Fruit fly (Drosophila melanogaster) whole organism, embryonic: ENCODE data around the gene CG11970.

Experiments used
- B-H1 ChIP-seq: fragments of 200-800 bp; sonication (Bioruptor generic); IDR thresholded peaks from 3 replicates; pipeline ENCODE4 v1.3.6; 2022; ENCODE audit warnings: missing biosample characterization, missing genetic modification characterization
- Bdp1 ChIP-seq: fragments of 200-800 bp; sonication (Bioruptor generic); optimal IDR thresholded peaks from 3 replicates; lab custom pipeline; 2016; ENCODE audit warnings: missing biosample characterization, missing genetic modification characterization
- BtbVII ChIP-seq: fragments of 200-800 bp; sonication (Bioruptor generic); optimal IDR thresholded peaks from 3 replicates; lab custom pipeline; 2017; ENCODE audit warnings: missing biosample characterization, mild to moderate bottlenecking, missing genetic modification characterization
- CG10366 ChIP-seq: fragments of 200-800 bp; sonication (Bioruptor generic); IDR thresholded peaks from 2 replicates; pipeline ENCODE4 v1.3.6; 2022; ENCODE audit warnings: missing biosample characterization, missing genetic modification characterization
- CG11504 ChIP-seq: fragments of 200-800 bp; sonication (Bioruptor generic); optimal IDR thresholded peaks from 3 replicates; lab custom pipeline; 2019; ENCODE audit warnings: missing biosample characterization, mild to moderate bottlenecking, missing genetic modification characterization, moderate library complexity
- CG13894 ChIP-seq: fragments of 200-800 bp; sonication (Bioruptor generic); optimal IDR thresholded peaks from 3 replicates; lab custom pipeline; 2018; ENCODE audit warnings: missing biosample characterization, mild to moderate bottlenecking, missing genetic modification characterization, moderate library complexity
- CG15601 ChIP-seq: fragments of 200-800 bp; sonication (Bioruptor generic); optimal IDR thresholded peaks from 3 replicates; lab custom pipeline; 2019; ENCODE audit warnings: missing biosample characterization, mild to moderate bottlenecking, missing genetic modification characterization, moderate library complexity
- CG18262 ChIP-seq: fragments of 200-800 bp; optimal IDR thresholded peaks from 3 replicates; lab custom pipeline; 2019; ENCODE audit warnings: missing biosample characterization, mild to moderate bottlenecking, missing genetic modification characterization, moderate library complexity
- CG18476 ChIP-seq: fragments of 200-800 bp; sonication (Bioruptor generic); optimal IDR thresholded peaks from 2 replicates; lab custom pipeline; 2016; ENCODE audit warnings: missing biosample characterization, mild to moderate bottlenecking, missing genetic modification characterization
- CG2116 ChIP-seq: fragments of 200-800 bp; sonication (Bioruptor generic); optimal IDR thresholded peaks from 3 replicates; lab custom pipeline; 2018; ENCODE audit warnings: missing biosample characterization, mild to moderate bottlenecking, missing genetic modification characterization
- CG2202 ChIP-seq: fragments of 200-800 bp; sonication (Bioruptor generic); optimal IDR thresholded peaks from 2 replicates; lab custom pipeline; 2018; ENCODE audit warnings: missing biosample characterization, mild to moderate bottlenecking, missing genetic modification characterization
- CG33557 ChIP-seq: fragments of 200-800 bp; sonication (Bioruptor generic); optimal IDR thresholded peaks from 2 replicates; lab custom pipeline; 2019; ENCODE audit warnings: missing biosample characterization, mild to moderate bottlenecking, missing genetic modification characterization, moderate library complexity
- CG3407 ChIP-seq: fragments of 200-800 bp; sonication (Bioruptor generic); optimal IDR thresholded peaks from 2 replicates; lab custom pipeline; 2018; ENCODE audit warnings: missing biosample characterization, mild to moderate bottlenecking, missing genetic modification characterization
- CG3838 ChIP-seq: fragments of 200-800 bp; sonication (Bioruptor generic); optimal IDR thresholded peaks from 3 replicates; lab custom pipeline; 2016; ENCODE audit warnings: missing biosample characterization, missing genetic modification characterization
- CG4424 ChIP-seq: fragments of 200-800 bp; sonication (Bioruptor generic); optimal IDR thresholded peaks from 3 replicates; lab custom pipeline; 2016; ENCODE audit warnings: missing biosample characterization, missing genetic modification characterization
- CG5180 ChIP-seq: fragments of 200-800 bp; sonication (Bioruptor generic); optimal IDR thresholded peaks from 3 replicates; lab custom pipeline; 2017; ENCODE audit warnings: missing biosample characterization, missing genetic modification characterization, mild to moderate bottlenecking, moderate library complexity, missing genetic modification reagents
- CG7271 ChIP-seq: fragments of 200-800 bp; sonication (Bioruptor generic); optimal IDR thresholded peaks from 2 replicates; lab custom pipeline; 2018; ENCODE audit warnings: missing biosample characterization, mild to moderate bottlenecking, missing genetic modification characterization, moderate library complexity
- CG7928 ChIP-seq: fragments of 200-800 bp; sonication (Bioruptor generic); optimal IDR thresholded peaks from 2 replicates; lab custom pipeline; 2017; ENCODE audit warnings: missing biosample characterization, mild to moderate bottlenecking, missing genetic modification characterization
- CG8089 ChIP-seq: fragments of 200-800 bp; sonication (Bioruptor generic); optimal IDR thresholded peaks from 3 replicates; lab custom pipeline; 2016; ENCODE audit warnings: missing biosample characterization, missing genetic modification characterization
- CG8359 ChIP-seq: fragments of 200-800 bp; sonication (Bioruptor generic); optimal IDR thresholded peaks from 2 replicates; lab custom pipeline; 2017; ENCODE audit warnings: missing biosample characterization, mild to moderate bottlenecking, missing genetic modification characterization, borderline replicate concordance
- CG9727 ChIP-seq: fragments of 200-800 bp; sonication (Bioruptor generic); optimal IDR thresholded peaks from 3 replicates; lab custom pipeline; 2017; ENCODE audit warnings: missing biosample characterization, mild to moderate bottlenecking, missing genetic modification characterization
- CrebB ChIP-seq: fragments of 200-800 bp; sonication (Bioruptor generic); optimal IDR thresholded peaks from 3 replicates; lab custom pipeline; 2018; ENCODE audit warnings: missing biosample characterization, mild to moderate bottlenecking, missing genetic modification characterization
- Dip3 ChIP-seq: fragments of 200-800 bp; sonication (Bioruptor generic); optimal IDR thresholded peaks from 3 replicates; lab custom pipeline; 2016; ENCODE audit warnings: missing biosample characterization, missing genetic modification characterization
- Doc3 ChIP-seq: fragments of 200-800 bp; sonication (Bioruptor generic); IDR thresholded peaks from 3 replicates; pipeline ENCODE4 v1.3.6; 2022; ENCODE audit warnings: missing biosample characterization, missing genetic modification characterization; ENCODE audit not compliant: partially characterized antibody
- HLH3B ChIP-seq: fragments of 200-800 bp; sonication (Bioruptor generic); IDR thresholded peaks from 2 replicates; pipeline ENCODE4 v1.3.6; 2022; ENCODE audit warnings: missing biosample characterization, missing genetic modification characterization
- HLH4C ChIP-seq: fragments of 200-800 bp; sonication (Bioruptor generic); IDR thresholded peaks from 3 replicates; pipeline ENCODE4 v1.3.6; 2022; ENCODE audit warnings: missing biosample characterization, missing genetic modification characterization; ENCODE audit not compliant: partially characterized antibody
- Hand ChIP-seq: fragments of 200-800 bp; sonication (Bioruptor generic); optimal IDR thresholded peaks from 2 replicates; lab custom pipeline; 2017; ENCODE audit warnings: mild to moderate bottlenecking, missing biosample characterization, missing genetic modification reagents, missing genetic modification characterization
- Lpt ChIP-seq: fragments of >200 bp; optimal IDR thresholded peaks from 2 replicates; lab custom pipeline; 2018; ENCODE audit warnings: missing biosample characterization, missing genetic modification characterization
- PHDP ChIP-seq: fragments of 200-800 bp; sonication (Bioruptor generic); optimal IDR thresholded peaks from 3 replicates; lab custom pipeline; 2018; ENCODE audit warnings: missing biosample characterization, mild to moderate bottlenecking, missing genetic modification characterization, moderate library complexity
- Vsx1 ChIP-seq: fragments of 200-800 bp; sonication (Bioruptor generic); optimal IDR thresholded peaks from 2 replicates; lab custom pipeline; 2017; ENCODE audit warnings: missing biosample characterization, mild to moderate bottlenecking, missing genetic modification characterization, missing genetic modification reagents
- ato ChIP-seq: fragments of 200-800 bp; sonication (Bioruptor generic); IDR thresholded peaks from 2 replicates; pipeline ENCODE4 v1.3.6; 2022; ENCODE audit warnings: missing biosample characterization, missing genetic modification characterization; ENCODE audit not compliant: partially characterized antibody
- bigmax ChIP-seq: fragments of 200-800 bp; sonication (Bioruptor generic); optimal IDR thresholded peaks from 2 replicates; lab custom pipeline; 2018; ENCODE audit warnings: missing biosample characterization, mild to moderate bottlenecking, missing genetic modification characterization
- bowl ChIP-seq: fragments of 200-800 bp; sonication (Bioruptor generic); IDR thresholded peaks from 2 replicates; pipeline ENCODE4 v1.3.6; 2022; ENCODE audit warnings: missing biosample characterization, missing genetic modification characterization
- chn ChIP-seq: fragments of 200-800 bp; sonication (Bioruptor generic); optimal IDR thresholded peaks from 2 replicates; lab custom pipeline; 2016; ENCODE audit warnings: missing biosample characterization, missing genetic modification characterization
- corto ChIP-seq: fragments of 200-800 bp; sonication (Bioruptor generic); optimal IDR thresholded peaks from 2 replicates; lab custom pipeline; 2016; ENCODE audit warnings: missing biosample characterization, mild to moderate bottlenecking, missing genetic modification characterization, moderate library complexity
- crp ChIP-seq, 2 experiments: fragments of 200-800 bp; sonication (Bioruptor generic); optimal IDR thresholded peaks; 2 replicates in 1 of 2; 3 replicates in 1 of 2; lab custom pipeline; 2017; ENCODE audit warnings: missing biosample characterization in 2 of 2, missing genetic modification characterization in 2 of 2, mild to moderate bottlenecking in 1 of 2, moderate library complexity in 1 of 2
- en ChIP-seq: fragments of 200-800 bp; sonication (Bioruptor generic); optimal IDR thresholded peaks from 2 replicates; lab custom pipeline; 2016; ENCODE audit warnings: missing biosample characterization, missing genetic modification characterization
- fru ChIP-seq: fragments of >200 bp; optimal IDR thresholded peaks from 2 replicates; lab custom pipeline; 2017
- gsb ChIP-seq: fragments of 200-800 bp; sonication (Bioruptor generic); IDR thresholded peaks from 2 replicates; pipeline ENCODE4 v1.3.6; 2022; ENCODE audit warnings: missing biosample characterization, missing genetic modification characterization
- oc ChIP-seq: fragments of 200-800 bp; sonication (Bioruptor generic); optimal IDR thresholded peaks from 2 replicates; lab custom pipeline; 2018; ENCODE audit warnings: missing biosample characterization, mild to moderate bottlenecking, missing genetic modification characterization, moderate library complexity
- pros ChIP-seq: fragments of 200-800 bp; sonication (Bioruptor generic); optimal IDR thresholded peaks from 3 replicates; lab custom pipeline; 2019; ENCODE audit warnings: missing biosample characterization, mild to moderate bottlenecking, missing genetic modification characterization, moderate library complexity
- pzg ChIP-seq: fragments of 200-800 bp; sonication (Bioruptor generic); optimal IDR thresholded peaks from 3 replicates; lab custom pipeline; 2018; ENCODE audit warnings: missing biosample characterization, mild to moderate bottlenecking, missing genetic modification characterization, moderate library complexity
- salm ChIP-seq: fragments of 200-800 bp; sonication (Bioruptor generic); optimal IDR thresholded peaks from 2 replicates; lab custom pipeline; 2018; ENCODE audit warnings: missing biosample characterization, mild to moderate bottlenecking, missing genetic modification characterization
- sim ChIP-seq: fragments of 200-800 bp; sonication (Bioruptor generic); IDR thresholded peaks from 2 replicates; pipeline ENCODE4 v1.3.6; 2022; ENCODE audit warnings: missing biosample characterization, missing genetic modification characterization
- tin ChIP-seq: fragments of 200-800 bp; sonication (Bioruptor generic); optimal IDR thresholded peaks from 3 replicates; lab custom pipeline; 2016; ENCODE audit warnings: missing biosample characterization, missing genetic modification characterization
- toy ChIP-seq: fragments of 200-800 bp; sonication (Bioruptor generic); IDR thresholded peaks from 2 replicates; pipeline ENCODE4 v1.3.6; 2022; ENCODE audit warnings: missing biosample characterization, missing genetic modification characterization
- unpg ChIP-seq: fragments of 200-800 bp; sonication (Bioruptor generic); optimal IDR thresholded peaks from 3 replicates; lab custom pipeline; 2018; ENCODE audit warnings: missing biosample characterization, mild to moderate bottlenecking, missing genetic modification characterization, moderate library complexity
- vnd ChIP-seq: fragments of 200-800 bp; sonication (Bioruptor generic); IDR thresholded peaks from 3 replicates; pipeline ENCODE4 v1.3.6; 2022; ENCODE audit warnings: missing biosample characterization, missing genetic modification characterization; ENCODE audit not compliant: partially characterized antibody
- zf30C ChIP-seq: fragments of 200-800 bp; sonication (Bioruptor generic); optimal IDR thresholded peaks from 3 replicates; lab custom pipeline; 2018; ENCODE audit warnings: missing biosample characterization, mild to moderate bottlenecking, missing genetic modification characterization
- zfh2 ChIP-seq: fragments of 200-800 bp; sonication (Bioruptor generic); optimal IDR thresholded peaks from 2 replicates; lab custom pipeline; 2016; ENCODE audit warnings: missing biosample characterization, missing genetic modification characterization

CG11970 gene

DNA sequence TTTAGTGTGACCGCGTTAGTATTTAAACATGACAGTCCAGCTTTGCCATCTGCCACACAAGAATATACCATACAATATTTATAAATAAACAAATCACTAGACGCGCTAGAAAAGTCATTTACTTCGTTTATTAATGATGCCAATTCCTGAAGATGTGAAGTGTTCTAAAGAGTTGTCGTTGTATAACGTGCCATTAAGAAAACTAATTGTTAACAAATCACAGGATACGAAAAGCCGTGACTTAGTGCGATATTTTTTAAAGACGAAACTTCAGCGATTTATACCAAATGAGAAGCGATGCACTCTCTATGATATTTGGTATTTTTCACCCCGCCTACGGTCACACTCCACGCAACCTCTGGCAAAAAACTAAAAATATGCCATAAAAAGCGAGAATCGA lies 54.9 kb downstream of the CG11970 start, which contains the start of gene neur (continued):
- peak; percentile 65; the same call in 2 of the 3 replicates for TF ChIP-seq HLH4C (GFP tag; lab: Robert Waterston, UW)
- no peak for TF ChIP-seq oc (tag; lab: Kevin White, UChicago)
- TF ChIP-seq CG13894 (tag; lab: Kevin White, UChicago) = no peak
- peak; percentile 69 for TF ChIP-seq CG9727 (GFP tag; lab: Kevin White, UChicago)
- no peak for TF ChIP-seq CG2202
- no peak for TF ChIP-seq CG7928
- TF ChIP-seq CG18476 (GFP tag; lab: Kevin White, UChicago) = no peak
- peak; percentile 27 for TF ChIP-seq chn (GFP tag; lab: Kevin White, UChicago)
- no peak for TF ChIP-seq bigmax (GFP tag; lab: Kevin White, UChicago)
- TF ChIP-seq gsb (GFP tag; lab: Robert Waterston, UW) = no peak
- no peak for TF ChIP-seq tin (GFP tag; lab: Kevin White, UChicago)
- no peak for TF ChIP-seq CG7271 (tag; lab: Kevin White, UChicago)
- no peak for TF ChIP-seq corto (GFP tag; lab: Kevin White, UChicago)
- no peak for TF ChIP-seq sim (GFP tag; lab: Robert Waterston, UW)
- no peak for TF ChIP-seq CG11504 (tag; lab: Kevin White, UChicago)
- peak; percentile 58; the same call in 1 of the 2 replicates for TF ChIP-seq ato (GFP tag; lab: Robert Waterston, UW)
- TF ChIP-seq BtbVII (GFP tag; lab: Kevin White, UChicago) = peak; percentile 4
- TF ChIP-seq zf30C = no peak
- peak; percentile 1 for TF ChIP-seq CG4424
- TF ChIP-seq bowl (GFP tag; lab: Robert Waterston, UW) = no peak
- peak; percentile 59 for TF ChIP-seq Doc3 (GFP tag; lab: Robert Waterston, UW)
- TF ChIP-seq HLH3B (GFP tag; lab: Robert Waterston, UW) = no peak
- TF ChIP-seq Hand (GFP tag; lab: Kevin White, UChicago) = no peak
- TF ChIP-seq en (GFP tag; lab: Kevin White, UChicago) = no peak
- TF ChIP-seq CG8089 (GFP tag; lab: Kevin White, UChicago) = no peak
- peak; percentile 50 for TF ChIP-seq CG15601
- TF ChIP-seq CG3838 = no peak
- TF ChIP-seq PHDP (tag; lab: Kevin White, UChicago) = peak; percentile 13
- no peak for TF ChIP-seq toy (GFP tag; lab: Robert Waterston, UW)
- TF ChIP-seq unpg = no peak
- TF ChIP-seq crp (GFP tag; optimal IDR thresholded peaks at IDR 0.05; lab: Kevin White, UChicago) = peak in 1 of 2 experiments; percentile 61
- TF ChIP-seq Vsx1 = no peak
- TF ChIP-seq CG18262 = peak; percentile 30
- peak; percentile 54 for TF ChIP-seq CG2116 (GFP tag; lab: Kevin White, UChicago)
- TF ChIP-seq Dip3 (GFP tag; lab: Kevin White, UChicago) = no peak
- peak; percentile 18 for TF ChIP-seq zfh2 (GFP tag; lab: Kevin White, UChicago)
- no peak for TF ChIP-seq CG10366 (GFP tag; lab: Robert Waterston, UW)
- TF ChIP-seq vnd (GFP tag; lab: Robert Waterston, UW) = peak; percentile 53; the same call in 1 of the 3 replicates
- no peak for TF ChIP-seq fru (lab: Kevin White, UChicago)
- TF ChIP-seq Bdp1 (GFP tag; lab: Kevin White, UChicago) = no peak
- TF ChIP-seq salm (tag; lab: Kevin White, UChicago) = no peak
- no peak for TF ChIP-seq pros (GFP tag; lab: Kevin White, UChicago)
- no peak for TF ChIP-seq CG8359 (GFP tag; lab: Kevin White, UChicago)
- peak; percentile 77 for TF ChIP-seq pzg (GFP tag; lab: Kevin White, UChicago)
- peak; percentile 0 for TF ChIP-seq CG3407 (GFP tag; lab: Kevin White, UChicago)
- peak; percentile 25 for TF ChIP-seq CG33557 (GFP tag; lab: Kevin White, UChicago)
- TF ChIP-seq Lpt (GFP tag; lab: Kevin White, UChicago) = no peak
- no peak for TF ChIP-seq B-H1 (GFP tag; lab: Robert Waterston, UW)
- TF ChIP-seq CG5180 = no peak
- TF ChIP-seq CrebB (tag; lab: Kevin White, UChicago) = peak; percentile 18
